Worm (Caenorhabditis elegans) whole organism, late embryonic: ENCODE measurements around the gene Y39A1A.9.

ENCODE experiments used
- F13H6.1 ChIP-seq: sonication (generic microtip); optimal IDR thresholded peaks from 2 replicates; lab custom pipeline; 2016; ENCODE audit warnings: missing genetic modification characterization, missing compliant biosample characterization
- ama-1 ChIP-seq: fragments of 150-350 bp; optimal IDR thresholded peaks from 2 replicates; lab custom pipeline; 2014
- dve-1 ChIP-seq: sonication (generic microtip); optimal IDR thresholded peaks from 2 replicates; lab custom pipeline; 2017; ENCODE audit warnings: antibody characterized with exemption, mild to moderate bottlenecking, missing genetic modification characterization, missing compliant biosample characterization
- nfya-1 ChIP-seq: sonication (generic microtip); optimal IDR thresholded peaks from 2 replicates; lab custom pipeline; 2017; ENCODE audit warnings: missing genetic modification characterization, mild to moderate bottlenecking, missing compliant biosample characterization, antibody characterized with exemption, moderate library complexity
- npax-4 ChIP-seq: sonication (generic microtip); optimal IDR thresholded peaks from 2 replicates; lab custom pipeline; 2016; ENCODE audit warnings: missing genetic modification characterization, missing compliant biosample characterization
- odd-2 ChIP-seq: sonication (generic microtip); optimal IDR thresholded peaks from 2 replicates; lab custom pipeline; 2017; ENCODE audit warnings: antibody characterized with exemption, mild to moderate bottlenecking, missing genetic modification characterization, missing compliant biosample characterization
- tbx-2 ChIP-seq: sonication (generic microtip); optimal IDR thresholded peaks from 2 replicates; lab custom pipeline; 2016; ENCODE audit warnings: missing genetic modification characterization, missing compliant biosample characterization
- ttx-3 ChIP-seq: sonication (generic microtip); optimal IDR thresholded peaks from 2 replicates; lab custom pipeline; 2016; ENCODE audit warnings: missing genetic modification reagents, missing genetic modification characterization, missing compliant biosample characterization
- unc-42 ChIP-seq: sonication (generic microtip); optimal IDR thresholded peaks from 2 replicates; lab custom pipeline; 2016; ENCODE audit warnings: missing genotype, missing genetic modification characterization, missing compliant biosample characterization

Y39A1A.9 gene

ce11 chrIII:10586243-10586642 lies 47.1 kb downstream of the Y39A1A.9 start, which contains the start of gene Y45F3A.5 (continued):
- TF ChIP-seq npax-4 (tag; lab: Kevin White, UChicago) (no peak), odd-2 (no peak)

ce11 chrIII:10583483-10583882 lies 49.8 kb downstream of the Y39A1A.9 start:
- TF ChIP-seq unc-42 (tag; lab: Kevin White, UChicago): peak; percentile 91
- TF ChIP-seq F13H6.1: no peak

- TF ChIP-seq tbx-2: no peak
- TF ChIP-seq ama-1 (lab: Kevin White, UChicago): no peak
- no peak for TF ChIP-seq ttx-3 (tag; lab: Kevin White, UChicago)
- TF ChIP-seq unc-42 (tag; lab: Kevin White, UChicago): peak; percentile 13
- no peak for TF ChIP-seq nfya-1 (tag; lab: Kevin White, UChicago)
- no peak for TF ChIP-seq dve-1 (tag; lab: Kevin White, UChicago)
Observed at ce11 chrIII:10580206-10580605, 53.1 kb downstream of the Y39A1A.9 start.
